Fruit fly (Drosophila melanogaster): ENCODE measurements around the gene Src64B.

DNA sequence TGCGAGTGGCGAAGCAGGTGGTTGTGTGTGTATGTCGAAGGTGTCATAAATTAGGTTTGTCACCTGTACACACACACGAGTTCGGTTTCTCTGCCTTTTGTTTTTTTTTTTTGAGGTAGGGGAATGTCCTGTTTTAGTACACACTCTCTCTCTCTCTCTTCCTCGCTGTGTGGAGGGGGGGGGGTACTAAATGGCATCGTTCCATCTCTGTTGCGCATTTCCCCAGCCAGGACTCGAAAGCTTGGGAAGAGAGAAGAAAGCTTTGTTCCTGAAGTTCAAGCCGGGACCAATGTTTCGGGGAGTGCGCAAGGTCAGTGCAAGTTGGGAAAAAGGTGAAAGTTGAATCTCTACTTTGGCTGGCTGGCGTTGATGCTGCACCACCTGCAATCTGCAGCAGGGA is 51.6 kb downstream of the Src64B start:
- TF ChIP-seq cyc (GFP tag; optimal IDR thresholded peaks at IDR 0.05): no peak
- no peak for TF ChIP-seq CG34406 (GFP tag; optimal IDR thresholded peaks at IDR 0.05)
- no peak for TF ChIP-seq CG11294 (GFP tag; IDR thresholded peaks at IDR 0.05)
- TF ChIP-seq CG6163 (GFP tag; IDR thresholded peaks at IDR 0.05): no peak
- no peak for TF ChIP-seq CG4318 (GFP tag; optimal IDR thresholded peaks at IDR 0.05)

Data from whole organism, prepupa.